Fruit fly (Drosophila melanogaster) whole organism, embryonic: ENCODE data around the gene trx.

Experiments used
- CG7271 ChIP-seq: fragments of 200-800 bp; sonication (Bioruptor generic); optimal IDR thresholded peaks from 2 replicates; lab custom pipeline; 2018; ENCODE audit warnings: missing biosample characterization, mild to moderate bottlenecking, missing genetic modification characterization, moderate library complexity
- CG9215 ChIP-seq: fragments of 200-800 bp; sonication (Bioruptor generic); IDR thresholded peaks from 2 replicates; pipeline ENCODE4 v1.3.6; 2022; ENCODE audit warnings: missing biosample characterization, missing genetic modification characterization
- CHES-1-like ChIP-seq: fragments of 200-800 bp; sonication (Bioruptor generic); optimal IDR thresholded peaks from 2 replicates; lab custom pipeline; 2016; ENCODE audit warnings: missing biosample characterization, missing genetic modification characterization
- Lhr ChIP-seq: fragments of 200-800 bp; sonication (Bioruptor generic); optimal IDR thresholded peaks from 3 replicates; lab custom pipeline; 2017; ENCODE audit warnings: mild to moderate bottlenecking, missing biosample characterization, missing genetic modification reagents, missing genetic modification characterization
- Sin3A ChIP-seq: fragments of >200 bp; optimal IDR thresholded peaks from 2 replicates; lab custom pipeline; 2018
- aop ChIP-seq: fragments of 200-800 bp; sonication (Bioruptor generic); IDR thresholded peaks from 2 replicates; pipeline ENCODE4 v1.3.6; 2022; ENCODE audit warnings: missing biosample characterization, missing genetic modification characterization
- bab2 ChIP-seq: fragments of 200-800 bp; sonication (Bioruptor generic); optimal IDR thresholded peaks from 2 replicates; lab custom pipeline; 2016; ENCODE audit warnings: missing biosample characterization, missing genetic modification characterization
- hb ChIP-seq: fragments of 200-800 bp; sonication (Bioruptor generic); IDR thresholded peaks from 3 replicates; pipeline ENCODE4 v1.3.6; 2022; ENCODE audit warnings: missing biosample characterization, missing genetic modification characterization; ENCODE audit not compliant: partially characterized antibody
- lov ChIP-seq, 2 experiments: fragments of 200-800 bp in 1 of 2; fragments of >200 bp in 1 of 2; sonication (Bioruptor generic) in 1 of 2; IDR thresholded peaks in 1 of 2; optimal IDR thresholded peaks in 1 of 2; 2 replicates in 1 of 2; 3 replicates in 1 of 2; pipeline versions ENCODE4 v1.3.6 to Lab custom; 2017 to 2022; ENCODE audit warnings: missing biosample characterization in 1 of 2, missing genetic modification characterization in 1 of 2

DNA sequence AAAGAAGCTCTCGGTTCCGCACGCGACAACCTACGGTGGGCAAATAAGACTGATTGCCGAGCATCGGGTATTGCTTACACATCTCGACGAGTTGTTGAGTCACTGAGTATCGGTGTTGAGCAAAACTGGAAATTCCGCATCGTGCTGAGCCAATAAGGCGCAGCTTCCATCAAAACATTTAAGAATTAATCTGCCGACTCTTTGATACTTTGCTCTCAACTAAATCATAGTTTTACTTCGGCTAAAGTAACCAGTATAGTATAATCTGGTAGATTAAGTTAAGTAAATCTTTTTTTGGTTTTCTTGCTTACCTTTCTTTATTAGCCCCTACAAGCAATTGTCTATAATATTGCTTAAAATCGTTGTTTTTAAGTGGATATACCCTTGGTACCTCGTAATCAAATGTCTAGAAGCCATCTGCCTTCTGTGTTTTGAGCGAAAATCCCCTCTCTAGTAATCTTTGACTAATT lies 62.6 kb downstream of the trx start, which contains the start of gene Sp212:
- TF ChIP-seq CHES-1-like (no peak), CG9215 (no peak), aop (GFP tag; lab: Robert Waterston, UW) (no peak), hb (GFP tag; lab: Robert Waterston, UW) (no peak), CG7271 (tag; lab: Kevin White, UChicago) (no peak), bab2 (GFP tag; lab: Kevin White, UChicago) (no peak), lov (optimal IDR thresholded peaks at IDR 0.05; lab: Kevin White, UChicago) (no peak), lov (GFP tag; IDR thresholded peaks at IDR 0.05; lab: Robert Waterston, UW) (no peak), Lhr (GFP tag; lab: Kevin White, UChicago) (no peak), Sin3A (lab: Kevin White, UChicago) (no peak)
